Worm (Caenorhabditis elegans): ENCODE data around the gene coq-5.

DNA sequence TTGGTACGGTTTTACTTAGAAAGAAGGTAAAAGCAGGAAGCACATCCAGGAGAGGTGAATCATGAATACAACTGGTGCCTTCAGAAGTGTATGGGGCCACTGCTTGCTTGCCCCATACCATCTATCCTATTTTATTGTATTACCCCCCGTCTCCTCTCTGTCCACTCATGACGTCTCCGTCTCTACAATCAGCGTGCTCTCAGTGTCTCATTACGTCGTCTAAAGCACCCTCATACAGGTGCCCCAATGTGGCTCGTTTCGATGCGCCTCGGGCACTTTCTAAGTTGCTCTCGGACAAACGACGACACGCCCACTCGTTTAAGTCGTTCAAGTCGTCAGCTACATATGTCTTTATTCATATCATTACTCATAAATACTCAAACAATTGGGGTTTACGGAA lies 34.2 kb downstream of the coq-5 start:
- no peak for TF ChIP-seq nhr-237 (tag; optimal IDR thresholded peaks at IDR 0.05)
- no peak for TF ChIP-seq R02D3.7 (tag; optimal IDR thresholded peaks at IDR 0.05)
- no peak for TF ChIP-seq egl-27 (tag; optimal IDR thresholded peaks at IDR 0.05)
- TF ChIP-seq fkh-10 (GFP tag; optimal IDR thresholded peaks at IDR 0.05): no peak
- no peak for TF ChIP-seq pha-4 (tag; optimal IDR thresholded peaks at IDR 0.05)
- no peak for TF ChIP-seq ama-1 (optimal IDR thresholded peaks at IDR 0.05)
- TF ChIP-seq unc-62 (GFP tag; optimal IDR thresholded peaks at IDR 0.05): no peak
- TF ChIP-seq ceh-9 (tag; optimal IDR thresholded peaks at IDR 0.05): no peak
- TF ChIP-seq elt-3 (tag; optimal IDR thresholded peaks at IDR 0.05): no peak
- TF ChIP-seq nhr-23 (tag; optimal IDR thresholded peaks at IDR 0.05): no peak
- TF ChIP-seq jun-1 (tag; optimal IDR thresholded peaks at IDR 0.05): no peak
- no peak for TF ChIP-seq ztf-4 (tag; optimal IDR thresholded peaks at IDR 0.05)
- TF ChIP-seq ceh-82 (tag; optimal IDR thresholded peaks at IDR 0.05): no peak
- no peak for TF ChIP-seq nhr-12 (tag; optimal IDR thresholded peaks at IDR 0.05)
